Worm (Caenorhabditis elegans) whole organism, midembryonic: ENCODE measurements around the gene ugt-41.

Experiments
- T22C8.4 ChIP-seq: fragments of 200-800 bp; sonication (Bioruptor generic); IDR thresholded peaks from 2 replicates; pipeline ENCODE4 v1.3.6; 2022; ENCODE audit warnings: missing genetic modification characterization, missing compliant biosample characterization
- cog-1 ChIP-seq: sonication (generic microtip); optimal IDR thresholded peaks from 2 replicates; lab custom pipeline; 2016; ENCODE audit warnings: missing genetic modification characterization, missing compliant biosample characterization
- flt-1 ChIP-seq: fragments of 200-800 bp; sonication (Bioruptor generic); IDR thresholded peaks from 2 replicates; pipeline ENCODE4 v1.3.6; 2022; ENCODE audit warnings: missing genetic modification characterization, missing compliant biosample characterization
- klf-2 ChIP-seq: fragments of 200-800 bp; sonication (Bioruptor generic); conservative IDR thresholded peaks from 2 replicates; pipeline ENCODE4 v1.3.6; 2022; ENCODE audit warnings: missing genetic modification reagents, missing genetic modification characterization, missing compliant biosample characterization
- med-1 ChIP-seq: sonication (generic microtip); optimal IDR thresholded peaks from 2 replicates; lab custom pipeline; 2017; ENCODE audit warnings: missing genetic modification characterization, mild to moderate bottlenecking, missing compliant biosample characterization, antibody characterized with exemption, missing genetic modification reagents; ENCODE audit not compliant: insufficient read depth
- ref-1 ChIP-seq: fragments of 200-800 bp; sonication (Bioruptor generic); conservative IDR thresholded peaks from 2 replicates; pipeline ENCODE4 v1.3.6; 2022; ENCODE audit warnings: missing genetic modification reagents, missing genetic modification characterization, missing compliant biosample characterization
- tab-1 ChIP-seq: fragments of 200-800 bp; sonication (Bioruptor generic); IDR thresholded peaks from 2 replicates; pipeline ENCODE4 v1.3.6; 2022; ENCODE audit warnings: missing genetic modification characterization, missing compliant biosample characterization
- ztf-23 ChIP-seq: fragments of 200-800 bp; sonication (Bioruptor generic); IDR thresholded peaks from 2 replicates; pipeline ENCODE4 v1.3.6; 2022; ENCODE audit warnings: missing genetic modification reagents, missing genetic modification characterization, missing compliant biosample characterization
- ztf-29 ChIP-seq: fragments of 200-800 bp; sonication (Bioruptor generic); IDR thresholded peaks from 2 replicates; pipeline ENCODE4 v1.3.6; 2022; ENCODE audit warnings: missing genetic modification reagents, missing genetic modification characterization, missing compliant biosample characterization

The ugt-41 gene

ce11 chrV:7138320-7138719, 25.1 kb downstream of the ugt-41 start, which contains the start of gene str-112:
Gene str-112 (minus strand): TSS chrV:7138420.
- TF ChIP-seq tab-1 (GFP tag; lab: Robert Waterston, UW), result no peak
- TF ChIP-seq cog-1 (tag; lab: Kevin White, UChicago), result no peak
- no peak for TF ChIP-seq klf-2 (GFP tag; lab: Robert Waterston, UW)
- no peak for TF ChIP-seq flt-1 (GFP tag; lab: Robert Waterston, UW)
- TF ChIP-seq T22C8.4 (GFP tag; lab: Robert Waterston, UW), result no peak
- TF ChIP-seq ztf-23, result no peak
- no peak for TF ChIP-seq ztf-29 (GFP tag; lab: Robert Waterston, UW)
- no peak for TF ChIP-seq ref-1 (GFP tag; lab: Robert Waterston, UW)
- TF ChIP-seq med-1, result no peak

ce11 chrV:7136859-7137258, 26.5 kb downstream of the ugt-41 start:
- TF ChIP-seq flt-1 (GFP tag; lab: Robert Waterston, UW) (no peak), med-1 (no peak), ztf-23 (no peak), T22C8.4 (GFP tag; lab: Robert Waterston, UW) (no peak), cog-1 (tag; lab: Kevin White, UChicago) (no peak), klf-2 (GFP tag; lab: Robert Waterston, UW) (no peak), ref-1 (GFP tag; lab: Robert Waterston, UW) (no peak), ztf-29 (GFP tag; lab: Robert Waterston, UW) (no peak), tab-1 (GFP tag; lab: Robert Waterston, UW) (no peak)

- TF ChIP-seq ref-1 (GFP tag; lab: Robert Waterston, UW) (no peak), tab-1 (GFP tag; lab: Robert Waterston, UW) (no peak), ztf-23 (no peak)
Observed at ce11 chrV:7133963-7134362, 29.4 kb downstream of the ugt-41 start, which contains the start of gene F10D2.16. Gene F10D2.16 (plus strand): TSS chrV:7134263.

ce11 chrV:7132248-7132647, 31.1 kb downstream of the ugt-41 start, which contains the start of gene sre-10:
Gene sre-10 (plus strand): TSS chrV:7132548.
- TF ChIP-seq T22C8.4 (GFP tag; lab: Robert Waterston, UW) (no peak), ref-1 (GFP tag; lab: Robert Waterston, UW) (no peak), med-1 (no peak), klf-2 (GFP tag; lab: Robert Waterston, UW) (no peak), ztf-23 (no peak), cog-1 (tag; lab: Kevin White, UChicago) (no peak), ztf-29 (GFP tag; lab: Robert Waterston, UW) (no peak), tab-1 (GFP tag; lab: Robert Waterston, UW) (no peak), flt-1 (GFP tag; lab: Robert Waterston, UW) (no peak)

- no peak for TF ChIP-seq T22C8.4 (GFP tag; lab: Robert Waterston, UW)
- no peak for TF ChIP-seq flt-1 (GFP tag; lab: Robert Waterston, UW)
- no peak for TF ChIP-seq med-1
- TF ChIP-seq klf-2 (GFP tag; lab: Robert Waterston, UW), result no peak
- no peak for TF ChIP-seq ztf-23
- TF ChIP-seq ztf-29 (GFP tag; lab: Robert Waterston, UW), result no peak
- no peak for TF ChIP-seq tab-1 (GFP tag; lab: Robert Waterston, UW)
- TF ChIP-seq ref-1 (GFP tag; lab: Robert Waterston, UW), result no peak
Observed at ce11 chrV:7130974-7131373, 32.4 kb downstream of the ugt-41 start, which contains the start of gene srx-36. Gene srx-36 (minus strand): TSS chrV:7131074.

ce11 chrV:7129460-7129859, 33.9 kb downstream of the ugt-41 start, which contains the start of gene T01C4.8:
Gene T01C4.8 (minus strand): TSS chrV:7129560.
- TF ChIP-seq ztf-23 (no peak), tab-1 (GFP tag; lab: Robert Waterston, UW) (no peak), T22C8.4 (GFP tag; lab: Robert Waterston, UW) (no peak), ref-1 (GFP tag; lab: Robert Waterston, UW) (no peak), med-1 (no peak), klf-2 (GFP tag; lab: Robert Waterston, UW) (no peak), cog-1 (tag; lab: Kevin White, UChicago) (no peak)

ce11 chrV:7123979-7124378, 39.4 kb downstream of the ugt-41 start:
- TF ChIP-seq tab-1 (GFP tag; lab: Robert Waterston, UW) (no peak), ztf-23 (no peak), T22C8.4 (GFP tag; lab: Robert Waterston, UW) (no peak), ref-1 (GFP tag; lab: Robert Waterston, UW) (no peak), flt-1 (GFP tag; lab: Robert Waterston, UW) (no peak)

- no peak for TF ChIP-seq ztf-29 (GFP tag; lab: Robert Waterston, UW)
- TF ChIP-seq klf-2 (GFP tag; lab: Robert Waterston, UW), result no peak
Observed at ce11 chrV:7123188-7123708, 40.1 kb downstream of the ugt-41 start, which contains the start of gene lmd-5. Gene lmd-5 (plus strand): TSS chrV:7123658.

- TF ChIP-seq ref-1 (GFP tag; lab: Robert Waterston, UW) (no peak), T22C8.4 (GFP tag; lab: Robert Waterston, UW) (no peak), ztf-29 (GFP tag; lab: Robert Waterston, UW) (no peak), flt-1 (GFP tag; lab: Robert Waterston, UW) (no peak), cog-1 (tag; lab: Kevin White, UChicago) (no peak), klf-2 (GFP tag; lab: Robert Waterston, UW) (no peak), tab-1 (GFP tag; lab: Robert Waterston, UW) (no peak), ztf-23 (no peak), med-1 (no peak)
Observed at ce11 chrV:7120168-7120567, 43.2 kb downstream of the ugt-41 start, which contains the start of gene srx-34. Gene srx-34 (minus strand): TSS chrV:7120268.

- TF ChIP-seq ztf-29 (GFP tag; lab: Robert Waterston, UW), result no peak
- TF ChIP-seq tab-1 (GFP tag; lab: Robert Waterston, UW), result no peak
- no peak for TF ChIP-seq klf-2 (GFP tag; lab: Robert Waterston, UW)
- no peak for TF ChIP-seq T22C8.4 (GFP tag; lab: Robert Waterston, UW)
- TF ChIP-seq ref-1 (GFP tag; lab: Robert Waterston, UW), result no peak
- no peak for TF ChIP-seq flt-1 (GFP tag; lab: Robert Waterston, UW)
- TF ChIP-seq cog-1 (tag; lab: Kevin White, UChicago), result no peak
- no peak for TF ChIP-seq ztf-23
- no peak for TF ChIP-seq med-1
Observed at ce11 chrV:7118796-7119195, 44.6 kb downstream of the ugt-41 start, which contains the start of gene srx-33. Gene srx-33 (minus strand): TSS chrV:7118896.
